Fruit fly (Drosophila melanogaster) whole organism, pupa: ENCODE measurements around the gene Fhos.

Experiments
- CG10348 ChIP-seq: fragments of 200-800 bp; sonication (Bioruptor generic); IDR thresholded peaks from 2 replicates; pipeline ENCODE4 v1.3.6; 2022; ENCODE audit warnings: missing biosample characterization, missing genetic modification characterization
- CG12605 ChIP-seq: fragments of 200-800 bp; sonication (Bioruptor generic); IDR thresholded peaks from 2 replicates; pipeline ENCODE4 v1.3.6; 2022; ENCODE audit warnings: missing biosample characterization, missing genetic modification characterization
- CG13204 ChIP-seq: fragments of 200-800 bp; sonication (Bioruptor generic); optimal IDR thresholded peaks from 2 replicates; lab custom pipeline; 2018; ENCODE audit warnings: missing biosample characterization, mild to moderate bottlenecking, missing genetic modification characterization, moderate library complexity
- CG14655 ChIP-seq: fragments of 200-800 bp; sonication (Bioruptor generic); optimal IDR thresholded peaks from 3 replicates; lab custom pipeline; 2017; ENCODE audit warnings: mild to moderate bottlenecking, missing biosample characterization, missing genetic modification reagents, missing genetic modification characterization
- CG15710 ChIP-seq: fragments of 200-800 bp; sonication (Bioruptor generic); optimal IDR thresholded peaks from 2 replicates; lab custom pipeline; 2018; ENCODE audit warnings: missing biosample characterization, mild to moderate bottlenecking, missing genetic modification characterization, moderate library complexity
- CG17806 ChIP-seq: fragments of 200-800 bp; sonication (Bioruptor generic); optimal IDR thresholded peaks from 2 replicates; lab custom pipeline; 2018; ENCODE audit warnings: missing biosample characterization, mild to moderate bottlenecking, missing genetic modification characterization, moderate library complexity
- CG32121 ChIP-seq: fragments of 200-800 bp; sonication (Bioruptor generic); IDR thresholded peaks from 2 replicates; pipeline ENCODE4 v1.3.6; 2022; ENCODE audit warnings: missing biosample characterization, missing genetic modification characterization
- CG34367 ChIP-seq: fragments of 200-800 bp; sonication (Bioruptor generic); optimal IDR thresholded peaks from 2 replicates; lab custom pipeline; 2018; ENCODE audit warnings: missing biosample characterization, mild to moderate bottlenecking, missing genetic modification characterization
- CG4496 ChIP-seq: fragments of 200-800 bp; sonication (Bioruptor generic); IDR thresholded peaks from 3 replicates; pipeline ENCODE4 v1.3.6; 2022; ENCODE audit warnings: missing biosample characterization, missing genetic modification characterization
- CG8159 ChIP-seq: fragments of 200-800 bp; sonication (Bioruptor generic); optimal IDR thresholded peaks from 3 replicates; lab custom pipeline; 2018; ENCODE audit warnings: missing biosample characterization, mild to moderate bottlenecking, missing genetic modification characterization, moderate library complexity
- CG8301 ChIP-seq: fragments of 200-800 bp; sonication (Bioruptor generic); optimal IDR thresholded peaks from 2 replicates; lab custom pipeline; 2018; ENCODE audit warnings: missing biosample characterization, mild to moderate bottlenecking, missing genetic modification characterization
- CG9948 ChIP-seq: fragments of 200-800 bp; sonication (Bioruptor generic); optimal IDR thresholded peaks from 2 replicates; lab custom pipeline; 2018; ENCODE audit warnings: missing biosample characterization, mild to moderate bottlenecking, missing genetic modification characterization, moderate library complexity
- D1 ChIP-seq: fragments of 200-800 bp; sonication (Bioruptor generic); optimal IDR thresholded peaks from 2 replicates; lab custom pipeline; 2018; ENCODE audit warnings: missing biosample characterization, mild to moderate bottlenecking, missing genetic modification characterization, moderate library complexity
- EcR ChIP-seq: fragments of 200-800 bp; sonication (Bioruptor generic); optimal IDR thresholded peaks from 3 replicates; lab custom pipeline; 2019; ENCODE audit warnings: missing biosample characterization, missing genetic modification characterization, mild to moderate bottlenecking, moderate library complexity, missing genetic modification reagents
- Ets98B ChIP-seq: fragments of 200-800 bp; sonication (Bioruptor generic); IDR thresholded peaks from 2 replicates; pipeline ENCODE4 v1.3.6; 2022; ENCODE audit warnings: missing biosample characterization, missing genetic modification characterization
- Pif1A ChIP-seq: fragments of 200-800 bp; sonication (Bioruptor generic); optimal IDR thresholded peaks from 3 replicates; lab custom pipeline; 2016; ENCODE audit warnings: missing biosample characterization, missing genetic modification characterization
- Pif1B ChIP-seq: fragments of 200-800 bp; sonication (Bioruptor generic); optimal IDR thresholded peaks from 3 replicates; lab custom pipeline; 2016; ENCODE audit warnings: missing biosample characterization, missing genetic modification characterization
- Snoo ChIP-seq: fragments of 200-800 bp; sonication (Bioruptor generic); optimal IDR thresholded peaks from 3 replicates; lab custom pipeline; 2017; ENCODE audit warnings: missing biosample characterization, mild to moderate bottlenecking, missing genetic modification characterization, inconsistent platforms
- fd96Ca ChIP-seq: fragments of 200-800 bp; sonication (Bioruptor generic); IDR thresholded peaks from 3 replicates; pipeline ENCODE4 v1.3.6; 2022; ENCODE audit warnings: missing biosample characterization, missing genetic modification characterization
- gl ChIP-seq: fragments of 200-800 bp; sonication (Bioruptor generic); optimal IDR thresholded peaks from 2 replicates; lab custom pipeline; 2018; ENCODE audit warnings: missing biosample characterization, mild to moderate bottlenecking, missing genetic modification characterization
- rn ChIP-seq: fragments of 200-800 bp; sonication (Bioruptor generic); IDR thresholded peaks from 2 replicates; pipeline ENCODE4 v1.3.6; 2022; ENCODE audit warnings: missing biosample characterization, missing genetic modification characterization

Fhos gene

dm6 chr3L:8774974-8775731 lies 21.7 kb downstream of the Fhos start:
- TF ChIP-seq CG17806 (tag; lab: Kevin White, UChicago) (no peak), Snoo (tag; lab: Kevin White, UChicago) (no peak), EcR (GFP tag; lab: Kevin White, UChicago) (peak; percentile 58), CG15710 (tag; lab: Kevin White, UChicago) (peak; percentile 25), Pif1A (peak; percentile 0), CG13204 (GFP tag; lab: Kevin White, UChicago) (peak; percentile 53), gl (tag; lab: Kevin White, UChicago) (peak; percentile 58), CG34367 (tag; lab: Kevin White, UChicago) (peak; percentile 11), CG8159 (tag; lab: Kevin White, UChicago) (peak; percentile 37)

- TF ChIP-seq fd96Ca (GFP tag; lab: Robert Waterston, UW): no peak
- no peak for TF ChIP-seq CG14655 (GFP tag; lab: Kevin White, UChicago)
- TF ChIP-seq, all 21 proteins: peak for 0
These were observed 24.0 kb downstream of the Fhos start for dm6 chr3L:8777313-8777924.

- no peak for TF ChIP-seq CG17806 (tag; lab: Kevin White, UChicago)
- TF ChIP-seq CG8301 (tag; lab: Kevin White, UChicago): no peak
- TF ChIP-seq CG13204 (GFP tag; lab: Kevin White, UChicago): no peak
- TF ChIP-seq CG15710 (tag; lab: Kevin White, UChicago): no peak
- no peak for TF ChIP-seq Ets98B (GFP tag; lab: Robert Waterston, UW)
- no peak for TF ChIP-seq gl (tag; lab: Kevin White, UChicago)
- TF ChIP-seq D1: no peak
- TF ChIP-seq Pif1A: no peak
- TF ChIP-seq CG4496 (GFP tag; lab: Robert Waterston, UW): no peak
- TF ChIP-seq Pif1B: no peak
- TF ChIP-seq rn: no peak
- TF ChIP-seq CG32121 (GFP tag; lab: Robert Waterston, UW): no peak
- no peak for TF ChIP-seq CG8159 (tag; lab: Kevin White, UChicago)
These were observed 27.4 kb downstream of the Fhos start for dm6 chr3L:8780723-8781296.

dm6 chr3L:8781993-8782392 lies 28.6 kb downstream of the Fhos start:
- no peak for TF ChIP-seq CG12605
- TF ChIP-seq CG4496 (GFP tag; lab: Robert Waterston, UW): peak; percentile 56; the same call in 2 of the 3 replicates
- TF ChIP-seq CG13204 (GFP tag; lab: Kevin White, UChicago): no peak
- no peak for TF ChIP-seq CG10348 (GFP tag; lab: Robert Waterston, UW)
- no peak for TF ChIP-seq gl (tag; lab: Kevin White, UChicago)
- TF ChIP-seq CG15710 (tag; lab: Kevin White, UChicago): no peak
- peak; percentile 30 for TF ChIP-seq CG17806 (tag; lab: Kevin White, UChicago)
- TF ChIP-seq D1: no peak
- TF ChIP-seq Pif1A: peak; percentile 56
- peak; percentile 41; the same call in 1 of the 2 replicates for TF ChIP-seq rn
- peak; percentile 73 for TF ChIP-seq CG14655 (GFP tag; lab: Kevin White, UChicago)
- TF ChIP-seq Snoo (tag; lab: Kevin White, UChicago): no peak
- peak; percentile 84 for TF ChIP-seq CG8301 (tag; lab: Kevin White, UChicago)
- TF ChIP-seq Pif1B: peak; percentile 14
- TF ChIP-seq CG34367 (tag; lab: Kevin White, UChicago): no peak
- TF ChIP-seq fd96Ca (GFP tag; lab: Robert Waterston, UW): no peak
- TF ChIP-seq CG32121 (GFP tag; lab: Robert Waterston, UW): 0 out of 2 replicates have a peak, but pooled peaks have one; percentile 20
- no peak for TF ChIP-seq CG9948 (tag; lab: Kevin White, UChicago)
- TF ChIP-seq CG8159 (tag; lab: Kevin White, UChicago): no peak
- peak; percentile 38; the same call in 1 of the 2 replicates for TF ChIP-seq Ets98B (GFP tag; lab: Robert Waterston, UW)
- no peak for TF ChIP-seq EcR (GFP tag; lab: Kevin White, UChicago)
- TF ChIP-seq, all 21 proteins: peak for 9

dm6 chr3L:8783299-8783698 lies 29.9 kb downstream of the Fhos start:
- TF ChIP-seq Ets98B (GFP tag; lab: Robert Waterston, UW) (peak; percentile 16; the same call in 1 of the 2 replicates), CG8301 (tag; lab: Kevin White, UChicago) (peak; percentile 21), CG9948 (tag; lab: Kevin White, UChicago) (no peak), CG14655 (GFP tag; lab: Kevin White, UChicago) (peak; percentile 28), CG12605 (peak; percentile 32; the same call in 1 of the 2 replicates), CG13204 (GFP tag; lab: Kevin White, UChicago) (no peak), CG4496 (GFP tag; lab: Robert Waterston, UW) (0 out of 3 replicates have a peak, but pooled peaks have one; percentile 25)

dm6 chr3L:8787240-8787639 lies 33.8 kb downstream of the Fhos start:
- TF ChIP-seq CG13204 (GFP tag; lab: Kevin White, UChicago): no peak
- TF ChIP-seq Snoo (tag; lab: Kevin White, UChicago): no peak
- no peak for TF ChIP-seq CG10348 (GFP tag; lab: Robert Waterston, UW)
- TF ChIP-seq CG15710 (tag; lab: Kevin White, UChicago): no peak
- TF ChIP-seq, all 21 proteins: peak for 0
